Worm (Caenorhabditis elegans) whole organism, late embryonic: Measurements from ENCODE around the gene trk-1.

Experiments used
- ceh-2 ChIP-seq: sonication (generic microtip); optimal IDR thresholded peaks from 2 replicates; lab custom pipeline; 2016; ENCODE audit warnings: missing genotype, missing genetic modification characterization, missing compliant biosample characterization
- ceh-24 ChIP-seq: sonication (generic microtip); optimal IDR thresholded peaks from 2 replicates; lab custom pipeline; 2016; ENCODE audit warnings: mild to moderate bottlenecking, missing genetic modification characterization, missing compliant biosample characterization
- dmd-4 ChIP-seq: sonication (generic microtip); optimal IDR thresholded peaks from 2 replicates; lab custom pipeline; 2016; ENCODE audit warnings: borderline replicate concordance, missing genetic modification characterization, missing compliant biosample characterization
- elt-4 ChIP-seq: sonication (generic microtip); optimal IDR thresholded peaks from 2 replicates; lab custom pipeline; 2016; ENCODE audit warnings: missing genetic modification characterization, missing compliant biosample characterization
- fkh-10 ChIP-seq: fragments of 150-350 bp; optimal IDR thresholded peaks from 2 replicates; lab custom pipeline; 2014; ENCODE audit warnings: missing biosample characterization, missing genetic modification reagents, missing genetic modification characterization
- hlh-30 ChIP-seq: sonication (generic microtip); optimal IDR thresholded peaks from 2 replicates; lab custom pipeline; 2017; ENCODE audit warnings: antibody characterized with exemption, missing genetic modification characterization, missing compliant biosample characterization; ENCODE audit not compliant: insufficient read depth
- nfya-1 ChIP-seq: sonication (generic microtip); optimal IDR thresholded peaks from 2 replicates; lab custom pipeline; 2017; ENCODE audit warnings: missing genetic modification characterization, mild to moderate bottlenecking, missing compliant biosample characterization, antibody characterized with exemption, moderate library complexity
- pha-4 ChIP-seq: fragments of 150-350 bp; optimal IDR thresholded peaks from 2 replicates; lab custom pipeline; 2018; ENCODE audit warnings: missing biosample characterization, missing genetic modification reagents, missing genetic modification characterization
- pqm-1 ChIP-seq: sonication (generic microtip); optimal IDR thresholded peaks from 2 replicates; lab custom pipeline; 2016; ENCODE audit warnings: missing genetic modification characterization, missing compliant biosample characterization
- ref-2 ChIP-seq: sonication (generic microtip); optimal IDR thresholded peaks from 2 replicates; lab custom pipeline; 2016; ENCODE audit warnings: missing genetic modification characterization, missing compliant biosample characterization
- zip-5 ChIP-seq: sonication (generic microtip); optimal IDR thresholded peaks from 2 replicates; lab custom pipeline; 2016; ENCODE audit warnings: missing genetic modification characterization, missing compliant biosample characterization

ce11 chrX:8991856-8992456, 41.2 kb upstream of the trk-1 start, which contains the start of gene C24A3.4:
- no peak for TF ChIP-seq ceh-2 (tag; lab: Kevin White, UChicago)
- TF ChIP-seq pha-4 (tag; lab: Kevin White, UChicago), result no peak
- no peak for TF ChIP-seq hlh-30
- TF ChIP-seq pqm-1 (tag; lab: Kevin White, UChicago), result no peak
- TF ChIP-seq elt-4 (tag; lab: Kevin White, UChicago), result no peak
- no peak for TF ChIP-seq nfya-1 (tag; lab: Kevin White, UChicago)
- TF ChIP-seq zip-5 (tag; lab: Kevin White, UChicago), result no peak
- TF ChIP-seq dmd-4 (tag; lab: Kevin White, UChicago), result no peak
- no peak for TF ChIP-seq fkh-10 (GFP tag; lab: Kevin White, UChicago)
- TF ChIP-seq ref-2, result no peak
- no peak for TF ChIP-seq ceh-24 (tag; lab: Kevin White, UChicago)
